Worm (Caenorhabditis elegans): Measurements from ENCODE around the gene srdh-1.

The srdh-1 gene

DNA sequence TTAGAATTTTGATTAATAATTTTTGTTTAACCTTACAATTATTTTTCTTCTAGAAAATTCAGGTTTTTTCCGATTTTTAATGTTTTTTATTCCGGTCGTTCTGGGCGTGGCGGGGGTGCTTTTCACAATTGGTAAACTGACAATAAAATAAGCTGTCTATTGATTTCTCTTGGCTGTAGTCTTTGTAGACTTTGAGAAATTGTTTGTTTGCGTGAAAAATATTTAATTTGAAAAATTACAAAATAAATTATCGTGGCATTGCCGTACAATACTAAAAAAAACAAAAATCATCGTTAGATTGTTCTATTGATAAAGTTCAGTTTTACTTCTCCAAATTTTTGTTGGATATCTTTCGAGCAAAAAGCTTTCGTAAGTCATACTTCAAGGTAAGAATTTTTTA is 18.0 kb upstream of the srdh-1 start, which contains the start of gene F35C11.3:
F35C11.3 (plus strand) TSS at position 301 of the 400 bp plus-strand sequence.
- TF ChIP-seq pat-9 (tag; optimal IDR thresholded peaks at IDR 0.05) (no peak), nhr-232 (tag; optimal IDR thresholded peaks at IDR 0.05) (no peak), ceh-24 (tag; optimal IDR thresholded peaks at IDR 0.05) (no peak), pag-3 (tag; optimal IDR thresholded peaks at IDR 0.05; ENCODE audit: borderline replicate concordance) (no peak), tbx-2 (tag; optimal IDR thresholded peaks at IDR 0.05) (no peak), unc-86 (tag; optimal IDR thresholded peaks at IDR 0.05) (no peak), unc-55 (GFP tag; optimal IDR thresholded peaks at IDR 0.05) (no peak), ref-2 (tag; optimal IDR thresholded peaks at IDR 0.05) (no peak), lim-6 (tag; optimal IDR thresholded peaks at IDR 0.05) (no peak), hlh-8 (tag; optimal IDR thresholded peaks at IDR 0.05) (no peak), hlh-13 (GFP tag; optimal IDR thresholded peaks at IDR 0.05) (no peak), ceh-18 (tag; optimal IDR thresholded peaks at IDR 0.05) (no peak), F13H6.1 (tag; optimal IDR thresholded peaks at IDR 0.05) (no peak), nhr-11 (tag; optimal IDR thresholded peaks at IDR 0.05) (no peak), unc-3 (GFP tag; conservative IDR thresholded peaks at IDR 0.05) (no peak), unc-3 (tag; optimal IDR thresholded peaks at IDR 0.05) (no peak)

DNA sequence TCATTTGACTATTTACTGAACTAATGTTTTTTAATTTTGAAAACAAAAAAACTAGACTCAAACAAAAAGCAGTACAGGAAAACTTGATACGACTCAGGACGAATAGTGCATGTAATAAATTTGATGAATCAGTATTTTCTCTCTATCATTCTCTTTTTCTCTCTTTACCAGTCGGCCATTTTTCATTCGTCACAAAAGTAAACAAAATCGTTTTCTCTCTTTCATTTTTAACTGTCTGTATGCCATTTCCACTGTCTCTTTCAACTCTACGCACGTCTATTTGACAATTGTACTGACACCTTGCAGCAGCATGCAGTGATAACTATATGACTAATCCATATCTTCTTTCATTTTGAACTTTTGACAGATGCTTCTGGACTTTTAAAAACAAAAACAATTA is 15.7 kb upstream of the srdh-1 start, which contains the start of the genes F35C11.2 and F35C11.4:
F35C11.2 (minus strand) TSS at position 90 of the 400 bp plus-strand sequence.
F35C11.4 (plus strand) TSS at position 260 of the 400 bp plus-strand sequence.
- TF ChIP-seq npax-4 (tag; optimal IDR thresholded peaks at IDR 0.05) = no peak
- TF ChIP-seq ztf-16 (tag; optimal IDR thresholded peaks at IDR 0.05) = no peak
- no peak for TF ChIP-seq pros-1 (tag; optimal IDR thresholded peaks at IDR 0.05)
- no peak for TF ChIP-seq hlh-6 (tag; optimal IDR thresholded peaks at IDR 0.05)
- no peak for TF ChIP-seq tbx-7 (tag; optimal IDR thresholded peaks at IDR 0.05)
- TF ChIP-seq sox-2 (GFP tag; IDR thresholded peaks at IDR 0.05) = no peak

DNA sequence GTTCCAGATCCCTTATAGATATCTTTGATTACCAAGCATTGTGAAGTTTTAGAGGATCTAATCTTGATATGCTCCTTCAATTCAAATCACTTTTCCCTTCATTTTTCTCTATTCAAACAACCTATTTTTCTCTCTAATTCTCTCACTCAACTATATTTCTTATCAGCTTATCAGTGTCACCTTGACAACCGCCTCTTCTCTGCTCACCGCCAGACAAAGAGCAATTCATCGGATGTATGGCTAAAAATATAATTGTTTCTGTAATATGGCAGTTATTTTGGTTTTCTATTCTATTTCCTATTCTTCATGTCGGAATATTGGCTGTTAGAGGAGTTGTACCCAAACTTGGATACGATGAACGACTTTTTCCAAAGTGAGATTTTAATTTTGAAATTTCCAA is 14.8 kb upstream of the srdh-1 start:
- TF ChIP-seq pat-9 (tag; optimal IDR thresholded peaks at IDR 0.05) (no peak), elt-2 (tag; optimal IDR thresholded peaks at IDR 0.05) (peak; percentile 55)

DNA sequence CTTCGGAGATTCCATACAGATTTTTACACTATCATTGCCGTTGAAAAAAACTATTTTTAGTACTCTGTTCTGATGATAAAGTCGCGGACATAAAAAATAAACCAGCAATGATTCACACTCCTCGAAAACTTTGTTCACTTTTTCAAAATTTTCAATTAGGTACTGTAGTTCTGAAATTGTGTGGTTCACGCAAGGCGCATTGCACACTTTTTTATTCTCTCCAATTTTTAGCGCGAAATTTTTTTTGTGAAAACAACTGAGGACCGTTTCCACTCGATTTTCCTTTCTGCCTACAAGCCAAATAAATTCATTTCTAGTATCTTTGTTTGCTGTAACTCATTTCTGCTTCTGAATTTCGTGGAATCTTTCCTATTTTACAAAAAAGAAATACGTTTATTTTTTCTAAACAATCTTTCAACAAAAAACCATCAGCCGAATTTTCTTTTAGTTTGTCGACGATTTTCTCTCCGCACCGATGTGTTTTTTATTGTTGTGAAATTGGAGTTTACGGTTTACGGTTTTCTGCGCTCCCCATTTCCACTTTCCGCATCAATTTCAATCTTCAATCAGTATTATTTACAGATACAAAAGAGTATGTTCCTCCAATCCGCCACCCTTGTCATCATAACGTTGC is 11.2 kb upstream of the srdh-1 start, which contains the start of gene F35C11.5:
F35C11.5 (plus strand) TSS at position 584 of the 634 bp plus-strand sequence.
- TF ChIP-seq ceh-2 (tag; optimal IDR thresholded peaks at IDR 0.05) (no peak), fax-1 (tag; optimal IDR thresholded peaks at IDR 0.05) (no peak), pat-9 (tag; optimal IDR thresholded peaks at IDR 0.05) (no peak), nhr-11 (tag; optimal IDR thresholded peaks at IDR 0.05) (no peak), C38D4.7 (GFP tag; optimal IDR thresholded peaks at IDR 0.05) (no peak), fkh-6 (tag; optimal IDR thresholded peaks at IDR 0.05) (no peak), F13H6.1 (tag; optimal IDR thresholded peaks at IDR 0.05) (no peak), sox-4 (tag; optimal IDR thresholded peaks at IDR 0.05) (no peak), ama-1 (optimal IDR thresholded peaks at IDR 0.05) (no peak), npax-4 (tag; optimal IDR thresholded peaks at IDR 0.05) (no peak), madf-2 (tag; optimal IDR thresholded peaks at IDR 0.05) (no peak), elt-2 (tag; optimal IDR thresholded peaks at IDR 0.05) (no peak), mec-3 (tag; optimal IDR thresholded peaks at IDR 0.05; ENCODE audit: borderline replicate concordance) (no peak), ttx-3 (tag; optimal IDR thresholded peaks at IDR 0.05) (no peak), unc-42 (tag; optimal IDR thresholded peaks at IDR 0.05) (no peak), dve-1 (tag; optimal IDR thresholded peaks at IDR 0.05) (no peak)

DNA sequence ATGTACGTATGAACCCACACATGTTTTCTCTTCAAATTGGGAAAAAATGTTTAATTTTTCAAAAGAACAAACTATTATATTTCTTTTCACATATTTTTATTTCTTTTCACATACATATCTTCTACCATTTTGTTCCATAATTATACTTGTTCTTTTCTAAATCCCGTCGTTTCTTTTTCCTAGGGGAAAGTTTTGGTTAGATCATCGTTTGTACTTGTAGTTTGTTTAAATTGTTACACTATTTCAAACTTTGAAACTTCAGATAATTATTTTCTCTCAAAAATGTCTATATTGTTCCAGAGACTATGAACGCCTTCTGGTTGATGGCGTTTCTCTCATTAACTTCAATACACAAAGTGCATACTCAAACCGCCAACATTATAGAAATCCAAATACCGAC is 8.4 kb upstream of the srdh-1 start, which contains the start of gene F35C11.7:
F35C11.7 (plus strand) TSS at position 301 of the 400 bp plus-strand sequence.
- TF ChIP-seq fkh-10 (GFP tag; optimal IDR thresholded peaks at IDR 0.05) (no peak), odd-2 (tag; optimal IDR thresholded peaks at IDR 0.05) (no peak), pag-3 (tag; optimal IDR thresholded peaks at IDR 0.05; ENCODE audit: borderline replicate concordance) (no peak), madf-2 (tag; optimal IDR thresholded peaks at IDR 0.05) (no peak), ref-2 (tag; optimal IDR thresholded peaks at IDR 0.05) (no peak), unc-86 (tag; optimal IDR thresholded peaks at IDR 0.05) (no peak), rnt-1 (tag; optimal IDR thresholded peaks at IDR 0.05) (no peak), hlh-6 (tag; optimal IDR thresholded peaks at IDR 0.05) (no peak), gmeb-2 (tag; optimal IDR thresholded peaks at IDR 0.05) (no peak), hlh-30 (tag; optimal IDR thresholded peaks at IDR 0.05; ENCODE audit: insufficient read depth) (no peak), T23F11.4 (GFP tag; optimal IDR thresholded peaks at IDR 0.05) (no peak), sox-2 (GFP tag; IDR thresholded peaks at IDR 0.05) (no peak), che-1 (tag; optimal IDR thresholded peaks at IDR 0.05) (no peak), pqm-1 (tag; optimal IDR thresholded peaks at IDR 0.05) (no peak), sox-4 (tag; optimal IDR thresholded peaks at IDR 0.05) (no peak), nfya-1 (tag; optimal IDR thresholded peaks at IDR 0.05) (no peak), zip-5 (tag; optimal IDR thresholded peaks at IDR 0.05) (no peak), pros-1 (tag; optimal IDR thresholded peaks at IDR 0.05) (no peak)

All from whole organism, late embryonic.